Fruit fly (Drosophila melanogaster) whole organism, embryonic: ENCODE results near the gene CG4594.

ENCODE experiments used
- Atf6 ChIP-seq: fragments of 200-800 bp; sonication (Bioruptor generic); IDR thresholded peaks from 2 replicates; pipeline ENCODE4 v1.3.6; 2022; ENCODE audit warnings: missing biosample characterization, missing genetic modification characterization
- CG11093 ChIP-seq: fragments of 200-800 bp; sonication (Bioruptor generic); IDR thresholded peaks from 3 replicates; pipeline ENCODE4 v1.3.6; 2022; ENCODE audit warnings: missing biosample characterization, missing genetic modification characterization
- CG11456 ChIP-seq: fragments of 200-800 bp; sonication (Bioruptor generic); IDR thresholded peaks from 3 replicates; pipeline ENCODE4 v1.3.6; 2022; ENCODE audit warnings: missing biosample characterization, missing genetic modification characterization
- CG12744 ChIP-seq: fragments of 200-800 bp; sonication (Bioruptor generic); optimal IDR thresholded peaks from 2 replicates; lab custom pipeline; 2016; ENCODE audit warnings: missing biosample characterization, missing genetic modification characterization
- CG13894 ChIP-seq: fragments of 200-800 bp; sonication (Bioruptor generic); optimal IDR thresholded peaks from 3 replicates; lab custom pipeline; 2018; ENCODE audit warnings: missing biosample characterization, mild to moderate bottlenecking, missing genetic modification characterization, moderate library complexity
- CG14014 ChIP-seq: fragments of 200-800 bp; sonication (Bioruptor generic); IDR thresholded peaks from 2 replicates; pipeline ENCODE4 v1.3.6; 2022; ENCODE audit warnings: missing biosample characterization, missing genetic modification characterization
- CG14441 ChIP-seq: fragments of 200-800 bp; sonication (Bioruptor generic); IDR thresholded peaks from 2 replicates; pipeline ENCODE4 v1.3.6; 2022; ENCODE audit warnings: missing biosample characterization, missing genetic modification characterization
- CG15601 ChIP-seq: fragments of 200-800 bp; sonication (Bioruptor generic); optimal IDR thresholded peaks from 3 replicates; lab custom pipeline; 2019; ENCODE audit warnings: missing biosample characterization, mild to moderate bottlenecking, missing genetic modification characterization, moderate library complexity
- CG1647 ChIP-seq: fragments of 200-800 bp; sonication (Bioruptor generic); optimal IDR thresholded peaks from 3 replicates; lab custom pipeline; 2016; ENCODE audit warnings: missing biosample characterization, missing genetic modification characterization
- CG17361 ChIP-seq: fragments of 200-800 bp; sonication (Bioruptor generic); IDR thresholded peaks from 3 replicates; pipeline ENCODE4 v1.3.6; 2022; ENCODE audit warnings: missing biosample characterization, missing genetic modification characterization
- CG2202 ChIP-seq: fragments of 200-800 bp; sonication (Bioruptor generic); optimal IDR thresholded peaks from 2 replicates; lab custom pipeline; 2018; ENCODE audit warnings: missing biosample characterization, mild to moderate bottlenecking, missing genetic modification characterization
- CG31365 ChIP-seq: fragments of 200-800 bp; sonication (Bioruptor generic); optimal IDR thresholded peaks from 2 replicates; lab custom pipeline; 2018; ENCODE audit warnings: missing biosample characterization, mild to moderate bottlenecking, missing genetic modification characterization
- CG31441 ChIP-seq: fragments of 200-800 bp; sonication (Bioruptor generic); IDR thresholded peaks from 2 replicates; pipeline ENCODE4 v1.3.6; 2022; ENCODE audit warnings: missing biosample characterization, missing genetic modification characterization
- CG5180 ChIP-seq: fragments of 200-800 bp; sonication (Bioruptor generic); optimal IDR thresholded peaks from 3 replicates; lab custom pipeline; 2017; ENCODE audit warnings: missing biosample characterization, missing genetic modification characterization, mild to moderate bottlenecking, moderate library complexity, missing genetic modification reagents
- CG6272 ChIP-seq: fragments of 200-800 bp; sonication (Bioruptor generic); IDR thresholded peaks from 2 replicates; pipeline ENCODE4 v1.3.6; 2022; ENCODE audit warnings: missing biosample characterization, missing genetic modification characterization
- CG8089 ChIP-seq: fragments of 200-800 bp; sonication (Bioruptor generic); optimal IDR thresholded peaks from 3 replicates; lab custom pipeline; 2016; ENCODE audit warnings: missing biosample characterization, missing genetic modification characterization
- CG8924 ChIP-seq: fragments of 200-800 bp; optimal IDR thresholded peaks from 3 replicates; lab custom pipeline; 2019; ENCODE audit warnings: missing biosample characterization, mild to moderate bottlenecking, missing genetic modification characterization, moderate library complexity
- CHES-1-like ChIP-seq: fragments of 200-800 bp; sonication (Bioruptor generic); optimal IDR thresholded peaks from 2 replicates; lab custom pipeline; 2016; ENCODE audit warnings: missing biosample characterization, missing genetic modification characterization
- Dbx ChIP-seq: fragments of 200-800 bp; sonication (Bioruptor generic); IDR thresholded peaks from 3 replicates; pipeline ENCODE4 v1.3.6; 2022; ENCODE audit warnings: missing biosample characterization, missing genetic modification characterization
- Deaf1 ChIP-seq: fragments of 200-800 bp; optimal IDR thresholded peaks from 3 replicates; lab custom pipeline; 2019; ENCODE audit warnings: missing biosample characterization, mild to moderate bottlenecking, missing genetic modification characterization, moderate library complexity
- Dfd ChIP-seq, 2 experiments: fragments of >200 bp; optimal IDR thresholded peaks; 2 replicates each; lab custom pipeline; 2017; ENCODE audit warnings: missing biosample characterization in 2 of 2, missing genetic modification characterization in 2 of 2
- Doc3 ChIP-seq: fragments of 200-800 bp; sonication (Bioruptor generic); IDR thresholded peaks from 3 replicates; pipeline ENCODE4 v1.3.6; 2022; ENCODE audit warnings: missing biosample characterization, missing genetic modification characterization; ENCODE audit not compliant: partially characterized antibody
- Drgx ChIP-seq: fragments of 200-800 bp; sonication (Bioruptor generic); IDR thresholded peaks from 2 replicates; pipeline ENCODE4 v1.3.6; 2022; ENCODE audit warnings: missing biosample characterization, missing genetic modification characterization
- Lim3 ChIP-seq: fragments of 200-800 bp; sonication (Bioruptor generic); IDR thresholded peaks from 2 replicates; pipeline ENCODE4 v1.3.6; 2022; ENCODE audit warnings: missing biosample characterization, missing genetic modification characterization
- Med ChIP-seq: fragments of 200-800 bp; sonication (Bioruptor generic); peaks from one replicate; lab custom pipeline; 2016; ENCODE audit warnings: missing biosample characterization, missing genetic modification characterization, mild to moderate bottlenecking, inconsistent platforms, moderate library complexity
- Neu2 ChIP-seq: fragments of 200-800 bp; sonication (Bioruptor generic); optimal IDR thresholded peaks from 3 replicates; lab custom pipeline; 2016; ENCODE audit warnings: missing biosample characterization, missing genetic modification characterization, borderline replicate concordance
- Opbp ChIP-seq: fragments of 200-800 bp; sonication (Bioruptor generic); IDR thresholded peaks from 3 replicates; pipeline ENCODE4 v1.3.6; 2022; ENCODE audit warnings: missing biosample characterization, missing genetic modification characterization; ENCODE audit not compliant: partially characterized antibody
- PHDP ChIP-seq: fragments of 200-800 bp; sonication (Bioruptor generic); optimal IDR thresholded peaks from 3 replicates; lab custom pipeline; 2018; ENCODE audit warnings: missing biosample characterization, mild to moderate bottlenecking, missing genetic modification characterization, moderate library complexity
- Ravus ChIP-seq: fragments of 200-800 bp; sonication (Bioruptor generic); IDR thresholded peaks from 2 replicates; pipeline ENCODE4 v1.3.6; 2022; ENCODE audit warnings: missing biosample characterization, missing genetic modification characterization
- Rx ChIP-seq: fragments of 200-800 bp; sonication (Bioruptor generic); IDR thresholded peaks from 2 replicates; pipeline ENCODE4 v1.3.6; 2022; ENCODE audit warnings: missing biosample characterization, missing genetic modification characterization
- Sry-δ ChIP-seq: fragments of 200-800 bp; sonication (Bioruptor generic); optimal IDR thresholded peaks from 2 replicates; lab custom pipeline; 2016; ENCODE audit warnings: missing biosample characterization, missing genetic modification characterization
- Taf1 ChIP-seq: fragments of 200-800 bp; sonication (Bioruptor generic); IDR thresholded peaks from 2 replicates; pipeline ENCODE4 v1.3.6; 2022; ENCODE audit warnings: missing biosample characterization, missing genetic modification characterization
- Xrp1 ChIP-seq: fragments of 200-800 bp; sonication (Bioruptor generic); IDR thresholded peaks from 2 replicates; pipeline ENCODE4 v1.3.6; 2022; ENCODE audit warnings: missing biosample characterization, missing genetic modification characterization
- cato ChIP-seq: fragments of 200-800 bp; sonication (Bioruptor generic); optimal IDR thresholded peaks from 2 replicates; lab custom pipeline; 2016; ENCODE audit warnings: missing biosample characterization, missing genetic modification characterization, borderline replicate concordance
- crol ChIP-seq: fragments of 200-800 bp; sonication (Bioruptor generic); IDR thresholded peaks from 2 replicates; pipeline ENCODE4 v1.3.6; 2022; ENCODE audit warnings: missing biosample characterization, missing genetic modification characterization
- dimm ChIP-seq: fragments of 200-800 bp; sonication (Bioruptor generic); IDR thresholded peaks from 2 replicates; pipeline ENCODE4 v1.3.6; 2022; ENCODE audit warnings: missing biosample characterization, missing genetic modification characterization
- dpn ChIP-seq, 2 experiments: fragments of 200-800 bp; sonication (Bioruptor generic); optimal IDR thresholded peaks; 3 replicates each; lab custom pipeline; 2016; ENCODE audit warnings: missing biosample characterization in 2 of 2, missing genetic modification characterization in 2 of 2
- grn ChIP-seq: fragments of 200-800 bp; sonication (Bioruptor generic); optimal IDR thresholded peaks from 3 replicates; lab custom pipeline; 2017; ENCODE audit warnings: missing biosample characterization, missing genetic modification characterization
- gsb-n ChIP-seq: fragments of 200-800 bp; sonication (Bioruptor generic); optimal IDR thresholded peaks from 3 replicates; lab custom pipeline; 2018; ENCODE audit warnings: missing biosample characterization, mild to moderate bottlenecking, missing genetic modification characterization
- kah ChIP-seq: fragments of 200-800 bp; sonication (Bioruptor generic); optimal IDR thresholded peaks from 2 replicates; lab custom pipeline; 2018; ENCODE audit warnings: missing biosample characterization, mild to moderate bottlenecking, missing genetic modification characterization
- kay ChIP-seq: fragments of 200-800 bp; sonication (Bioruptor generic); optimal IDR thresholded peaks from 2 replicates; lab custom pipeline; 2016; ENCODE audit warnings: missing biosample characterization, missing genetic modification characterization
- lilli ChIP-seq: fragments of 200-800 bp; sonication (Bioruptor generic); optimal IDR thresholded peaks from 3 replicates; lab custom pipeline; 2016; ENCODE audit warnings: missing biosample characterization, missing genetic modification characterization
- nom ChIP-seq: fragments of 200-800 bp; sonication (Bioruptor generic); optimal IDR thresholded peaks from 2 replicates; lab custom pipeline; 2017; ENCODE audit warnings: missing biosample characterization, missing genetic modification characterization, mild to moderate bottlenecking, moderate library complexity, missing genetic modification reagents
- p53 ChIP-seq: fragments of 200-800 bp; sonication (Bioruptor generic); optimal IDR thresholded peaks from 2 replicates; lab custom pipeline; 2016; ENCODE audit warnings: missing biosample characterization, missing genetic modification characterization
- pita ChIP-seq: fragments of 200-800 bp; sonication (Bioruptor generic); optimal IDR thresholded peaks from 2 replicates; lab custom pipeline; 2017; ENCODE audit warnings: missing biosample characterization, mild to moderate bottlenecking, missing genetic modification characterization
- sug ChIP-seq: fragments of 200-800 bp; optimal IDR thresholded peaks from 2 replicates; lab custom pipeline; 2019; ENCODE audit warnings: missing biosample characterization, mild to moderate bottlenecking, missing genetic modification characterization, moderate library complexity
- tin ChIP-seq: fragments of 200-800 bp; sonication (Bioruptor generic); optimal IDR thresholded peaks from 3 replicates; lab custom pipeline; 2016; ENCODE audit warnings: missing biosample characterization, missing genetic modification characterization
- tll ChIP-seq, 2 experiments: fragments of 200-800 bp in 1 of 2; fragments of >200 bp in 1 of 2; sonication (Bioruptor generic) in 1 of 2; optimal IDR thresholded peaks; 2 replicates each; lab custom pipeline; 2017 to 2019; ENCODE audit warnings: missing biosample characterization in 2 of 2, missing genetic modification characterization in 2 of 2, mild to moderate bottlenecking in 1 of 2, moderate library complexity in 1 of 2
- unpg ChIP-seq: fragments of 200-800 bp; sonication (Bioruptor generic); optimal IDR thresholded peaks from 3 replicates; lab custom pipeline; 2018; ENCODE audit warnings: missing biosample characterization, mild to moderate bottlenecking, missing genetic modification characterization, moderate library complexity
- vvl ChIP-seq: fragments of 200-800 bp; sonication (Bioruptor generic); IDR thresholded peaks from 2 replicates; pipeline ENCODE4 v1.3.6; 2022; ENCODE audit warnings: missing biosample characterization, missing genetic modification characterization
- wor ChIP-seq: fragments of 200-800 bp; sonication (Bioruptor generic); IDR thresholded peaks from 2 replicates; pipeline ENCODE4 v1.3.6; 2022; ENCODE audit warnings: missing biosample characterization, missing genetic modification characterization
- zfh1 ChIP-seq: fragments of 200-800 bp; sonication (Bioruptor generic); IDR thresholded peaks from 3 replicates; pipeline ENCODE4 v1.3.6; 2022; ENCODE audit warnings: missing biosample characterization, missing genetic modification characterization

Gene CG4594

dm6 chr2L:9943521-9943920 lies 23.6 kb downstream of the CG4594 start (continued):
- no peak for TF ChIP-seq wor (GFP tag; lab: Robert Waterston, UW)
- no peak for TF ChIP-seq CG31441 (GFP tag; lab: Robert Waterston, UW)
- TF ChIP-seq CG11456 (GFP tag; lab: Robert Waterston, UW), result no peak
- TF ChIP-seq Ravus (GFP tag; lab: Robert Waterston, UW), result no peak
- peak; percentile 56 for TF ChIP-seq kay
- no peak for TF ChIP-seq Opbp (GFP tag; lab: Robert Waterston, UW)
- TF ChIP-seq Xrp1 (GFP tag; lab: Robert Waterston, UW), result no peak
- no peak for TF ChIP-seq CG2202 (tag; lab: Kevin White, UChicago)
- TF ChIP-seq CG31365 (tag; lab: Kevin White, UChicago), result peak; percentile 29
- no peak for TF ChIP-seq CG12744 (GFP tag; lab: Kevin White, UChicago)
- TF ChIP-seq pita (GFP tag; lab: Kevin White, UChicago), result no peak
- TF ChIP-seq Atf6 (GFP tag; lab: Robert Waterston, UW), result peak; percentile 62; the same call in 1 of the 2 replicates
- no peak for TF ChIP-seq Taf1 (GFP tag; lab: Robert Waterston, UW)
- TF ChIP-seq CG13894, result peak; percentile 9
- TF ChIP-seq sug (tag; lab: Kevin White, UChicago), result peak; percentile 75
- no peak for TF ChIP-seq grn
- no peak for TF ChIP-seq CG8924 (tag; lab: Kevin White, UChicago)
- no peak for TF ChIP-seq CG6272 (GFP tag; lab: Robert Waterston, UW)
- TF ChIP-seq nom, result no peak
- no peak for TF ChIP-seq p53
- no peak for TF ChIP-seq CG14014
- TF ChIP-seq Lim3 (GFP tag; lab: Robert Waterston, UW), result no peak
- TF ChIP-seq unpg (GFP tag; lab: Kevin White, UChicago), result no peak
- no peak for TF ChIP-seq Rx (GFP tag; lab: Robert Waterston, UW)
- TF ChIP-seq Deaf1 (tag; lab: Kevin White, UChicago), result peak; percentile 39
- TF ChIP-seq dpn (GFP tag; optimal IDR thresholded peaks at IDR 0.05; lab: Kevin White, UChicago), result no peak
- TF ChIP-seq PHDP (tag; lab: Kevin White, UChicago), result peak; percentile 3
- TF ChIP-seq CG15601, result no peak
- no peak for TF ChIP-seq CG17361 (GFP tag; lab: Robert Waterston, UW)
- no peak for TF ChIP-seq CG5180 (GFP tag; lab: Kevin White, UChicago)
- TF ChIP-seq Dfd (GFP tag; optimal IDR thresholded peaks at IDR 0.05; lab: Kevin White, UChicago), result no peak
- TF ChIP-seq CG1647 (GFP tag; lab: Kevin White, UChicago), result no peak
- TF ChIP-seq Neu2 (GFP tag; lab: Kevin White, UChicago), result no peak
- no peak for TF ChIP-seq Dbx (GFP tag; lab: Robert Waterston, UW)
- no peak for TF ChIP-seq CG8089 (GFP tag; lab: Kevin White, UChicago)
- TF ChIP-seq dimm (GFP tag; lab: Robert Waterston, UW), result no peak
- no peak for TF ChIP-seq Doc3 (GFP tag; lab: Robert Waterston, UW)
- peak; percentile 57 for TF ChIP-seq Med (GFP tag; lab: Kevin White, UChicago)
- no peak for TF ChIP-seq Drgx (GFP tag; lab: Robert Waterston, UW)
- TF ChIP-seq Sry-δ (GFP tag; lab: Kevin White, UChicago), result no peak
- no peak for TF ChIP-seq CG14441 (GFP tag; lab: Robert Waterston, UW)
- TF ChIP-seq zfh1 (GFP tag; lab: Robert Waterston, UW), result no peak
- no peak for TF ChIP-seq tin (GFP tag; lab: Kevin White, UChicago)
- TF ChIP-seq vvl, result no peak
- TF ChIP-seq cato (GFP tag; lab: Kevin White, UChicago), result no peak
- no peak for TF ChIP-seq CHES-1-like (GFP tag; lab: Kevin White, UChicago)
- no peak for TF ChIP-seq tll (GFP tag; optimal IDR thresholded peaks at IDR 0.05; lab: Kevin White, UChicago)
- peak; percentile 24 for TF ChIP-seq lilli (GFP tag; lab: Kevin White, UChicago)
- TF ChIP-seq gsb-n, result no peak
- TF ChIP-seq kah (GFP tag; lab: Kevin White, UChicago), result no peak
- TF ChIP-seq crol (GFP tag; lab: Robert Waterston, UW), result peak; percentile 35; the same call in 1 of the 2 replicates
- 0 out of 3 replicates have a peak, but pooled peaks have one; percentile 14 for TF ChIP-seq CG11093 (GFP tag; lab: Robert Waterston, UW)
